Worm (Caenorhabditis elegans) whole organism, L1 larva: ENCODE results near the gene C47A10.16.
A peak's percentile ranks its signal among the peaks of the same experiment; 100 is the strongest.

ENCODE experiments used
- C34B4.2 ChIP-seq: sonication (generic microtip); optimal IDR thresholded peaks from 2 replicates; lab custom pipeline; 2017; ENCODE audit warnings: mild to moderate bottlenecking, missing genetic modification characterization, missing compliant biosample characterization
- dpl-1 ChIP-seq, 3 experiments: fragments of 150-350 bp in 2 of 3; sonication (generic microtip) in 1 of 3; optimal IDR thresholded peaks; 2 replicates each; lab custom pipeline; 2014 to 2017; ENCODE audit warnings: missing biosample characterization in 3 of 3, missing genetic modification characterization in 3 of 3, missing genetic modification reagents in 3 of 3
- efl-1 ChIP-seq, 4 experiments: fragments of 150-350 bp; optimal IDR thresholded peaks in 3 of 4; peaks in 1 of 4; 1 replicate in 1 of 4; 2 replicates in 3 of 4; lab custom pipeline; 2014; ENCODE audit warnings: missing biosample characterization in 2 of 4, missing genetic modification characterization in 2 of 4, missing genetic modification reagents in 2 of 4
- mdl-1 ChIP-seq, 2 experiments: fragments of 150-350 bp; optimal IDR thresholded peaks; 2 replicates each; lab custom pipeline; 2014 to 2017; ENCODE audit warnings: missing biosample characterization in 2 of 2, missing genetic modification characterization in 2 of 2, inconsistent platforms in 1 of 2
- mep-1 ChIP-seq: fragments of 150-350 bp; optimal IDR thresholded peaks from 2 replicates; lab custom pipeline; 2014; ENCODE audit warnings: missing biosample characterization, missing genetic modification characterization
- nhr-11 ChIP-seq: fragments of 150-350 bp; optimal IDR thresholded peaks from 2 replicates; lab custom pipeline; 2014; ENCODE audit warnings: missing biosample characterization, missing genetic modification characterization
- nhr-77 ChIP-seq: fragments of 150-350 bp; optimal IDR thresholded peaks from 2 replicates; lab custom pipeline; 2014; ENCODE audit warnings: missing biosample characterization, missing genetic modification characterization
- pqm-1 ChIP-seq: sonication (generic microtip); optimal IDR thresholded peaks from 3 replicates; lab custom pipeline; 2017; ENCODE audit warnings: missing biosample characterization, missing genetic modification characterization
- rnt-1 ChIP-seq: sonication (generic microtip); optimal IDR thresholded peaks from 2 replicates; lab custom pipeline; 2016; ENCODE audit warnings: mild to moderate bottlenecking, missing genetic modification characterization, moderate library complexity, missing compliant biosample characterization
- snpc-4 ChIP-seq: fragments of 150-350 bp; optimal IDR thresholded peaks from 2 replicates; lab custom pipeline; 2014; ENCODE audit warnings: missing biosample characterization, missing genetic modification characterization
- snu-23 ChIP-seq: sonication (generic microtip); optimal IDR thresholded peaks from 2 replicates; lab custom pipeline; 2016; ENCODE audit warnings: missing genetic modification characterization, missing compliant biosample characterization
- unc-130 ChIP-seq: fragments of 150-350 bp; optimal IDR thresholded peaks from 2 replicates; lab custom pipeline; 2017; ENCODE audit warnings: missing biosample characterization, missing genetic modification characterization, inconsistent platforms
- ztf-4 ChIP-seq: fragments of 150-350 bp; optimal IDR thresholded peaks from 2 replicates; lab custom pipeline; 2014; ENCODE audit warnings: missing biosample characterization, missing genetic modification characterization

ce11 chrV:17780285-17780684 is 15.3 kb upstream of the C47A10.16 start:
- no peak for TF ChIP-seq pqm-1 (tag; lab: Kevin White, UChicago)
- TF ChIP-seq unc-130, result no peak
- no peak for TF ChIP-seq mdl-1 (tag; optimal IDR thresholded peaks at IDR 0.05; lab: Kevin White, UChicago)
- TF ChIP-seq snu-23 (GFP tag; lab: Kevin White, UChicago), result no peak
- no peak for TF ChIP-seq mep-1 (tag; lab: Kevin White, UChicago)
- no peak for TF ChIP-seq nhr-77 (tag; lab: Kevin White, UChicago)
- no peak for TF ChIP-seq nhr-11 (tag; lab: Kevin White, UChicago)
- no peak for TF ChIP-seq snpc-4 (tag; lab: Kevin White, UChicago)
- TF ChIP-seq dpl-1 (GFP tag; optimal IDR thresholded peaks at IDR 0.05; lab: Kevin White, UChicago), result no peak
- TF ChIP-seq rnt-1 (tag; lab: Kevin White, UChicago), result no peak
- TF ChIP-seq efl-1 (optimal IDR thresholded peaks at IDR 0.05; lab: Kevin White, UChicago), result no peak
- peak in 1 of 2 experiments; percentile 11 for TF ChIP-seq efl-1 (GFP tag; optimal IDR thresholded peaks at IDR 0.05 in 1 of 2; lab: Kevin White, UChicago)
- no peak for TF ChIP-seq C34B4.2
- no peak for TF ChIP-seq ztf-4
